Fruit fly (Drosophila melanogaster): ENCODE data around the gene CG9692.
A peak's percentile ranks its signal among the peaks of the same experiment; 100 is the strongest.

Gene CG9692

DNA sequence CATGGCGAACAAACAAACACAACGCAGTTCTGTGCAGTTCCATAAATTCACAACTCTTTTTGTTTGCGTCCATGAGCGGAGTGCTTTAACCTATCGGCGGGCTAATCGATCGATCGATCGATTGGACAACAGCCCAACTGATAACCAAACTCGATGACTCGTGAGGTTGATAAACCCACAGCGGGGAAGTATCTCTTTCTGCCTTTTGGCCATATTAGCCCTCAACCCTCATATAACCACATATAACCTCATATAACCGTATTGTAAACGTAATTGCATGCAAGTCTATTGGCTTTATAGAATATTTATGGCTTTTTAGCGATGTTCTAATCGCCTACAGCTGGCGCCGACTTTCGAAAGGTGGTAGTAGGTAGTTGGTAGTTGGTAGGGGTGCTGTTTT, 22.4 kb upstream of the CG9692 start:
- no peak for TF ChIP-seq noc (tag; optimal IDR thresholded peaks at IDR 0.05)

DNA sequence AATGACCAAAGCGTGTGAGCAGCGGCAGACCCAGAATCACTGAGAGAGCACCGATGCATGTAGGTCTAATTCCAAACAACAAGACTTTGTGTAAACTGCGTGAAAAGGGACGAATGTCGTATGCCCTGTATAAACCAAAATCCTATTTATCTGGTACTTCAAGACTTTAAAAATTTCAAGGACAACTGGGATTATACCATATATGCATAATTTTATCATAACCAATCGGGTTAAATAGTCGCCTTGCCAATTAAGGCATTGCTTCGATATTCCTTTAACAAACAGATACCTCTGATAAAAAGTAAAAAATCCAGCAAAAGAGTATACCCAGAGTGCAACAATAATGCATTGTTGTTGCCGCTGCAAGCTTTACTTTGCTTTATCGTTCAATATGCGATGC, 21.8 kb upstream of the CG9692 start:
- TF ChIP-seq noc (tag; optimal IDR thresholded peaks at IDR 0.05) = no peak

DNA sequence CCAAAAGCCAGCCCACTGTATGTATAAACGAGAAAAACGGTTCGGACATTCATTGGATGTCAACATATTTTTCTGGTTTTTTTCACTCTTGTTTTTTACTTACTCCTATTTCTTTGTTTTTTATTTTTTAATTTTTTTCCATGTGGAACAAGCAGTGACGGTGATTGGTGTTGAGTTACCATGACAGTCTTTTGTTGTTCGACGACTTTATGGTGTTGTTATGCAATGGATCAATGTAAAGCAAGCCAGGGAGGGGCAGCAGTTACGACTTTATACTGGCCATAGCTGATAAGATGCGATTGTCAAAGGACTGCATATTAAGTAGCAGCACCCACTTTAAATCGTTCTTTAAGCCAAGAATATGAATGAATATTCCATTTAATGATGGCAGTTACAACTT, 15.3 kb upstream of the CG9692 start:
- TF ChIP-seq noc (tag; optimal IDR thresholded peaks at IDR 0.05) = no peak

DNA sequence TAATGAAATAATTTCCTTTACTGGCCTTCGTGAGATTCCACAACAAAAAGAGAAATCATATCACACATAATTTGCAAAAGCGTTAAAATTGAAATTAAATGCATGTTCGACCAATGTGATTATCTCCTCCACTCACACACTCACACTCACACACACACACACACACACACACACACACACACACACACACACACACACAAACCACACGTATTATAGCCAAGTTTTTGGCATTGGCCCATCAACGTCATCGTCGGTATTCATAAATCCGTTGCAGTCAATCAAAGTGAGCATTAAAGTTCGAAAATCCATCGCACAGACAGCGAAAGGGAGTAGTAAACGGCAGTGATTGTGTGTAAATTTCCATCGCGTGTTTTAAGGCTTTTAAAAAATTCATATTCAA, 14.7 kb upstream of the CG9692 start:
- no peak for TF ChIP-seq noc (tag; optimal IDR thresholded peaks at IDR 0.05)

DNA sequence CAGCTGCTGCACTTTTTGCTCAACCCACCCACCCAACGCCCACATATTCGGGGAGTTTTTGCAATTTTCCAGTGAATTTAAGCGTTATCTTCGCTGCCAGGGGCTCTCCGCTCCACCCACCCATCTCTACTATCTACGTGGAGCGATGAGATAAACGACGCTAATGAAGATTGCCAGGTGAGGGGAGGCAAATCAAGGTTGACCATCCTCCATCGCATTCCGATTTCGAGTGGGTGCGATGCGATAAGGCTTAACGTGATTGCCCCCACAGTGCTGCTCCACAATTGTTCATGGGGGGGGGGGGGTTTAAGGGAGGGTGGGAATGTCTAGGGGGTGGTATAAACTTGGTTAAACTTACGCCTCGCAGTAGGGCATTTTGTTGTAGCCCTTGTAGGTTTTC, 10.9 kb upstream of the CG9692 start:
- TF ChIP-seq noc (tag; optimal IDR thresholded peaks at IDR 0.05) = peak; percentile 56

DNA sequence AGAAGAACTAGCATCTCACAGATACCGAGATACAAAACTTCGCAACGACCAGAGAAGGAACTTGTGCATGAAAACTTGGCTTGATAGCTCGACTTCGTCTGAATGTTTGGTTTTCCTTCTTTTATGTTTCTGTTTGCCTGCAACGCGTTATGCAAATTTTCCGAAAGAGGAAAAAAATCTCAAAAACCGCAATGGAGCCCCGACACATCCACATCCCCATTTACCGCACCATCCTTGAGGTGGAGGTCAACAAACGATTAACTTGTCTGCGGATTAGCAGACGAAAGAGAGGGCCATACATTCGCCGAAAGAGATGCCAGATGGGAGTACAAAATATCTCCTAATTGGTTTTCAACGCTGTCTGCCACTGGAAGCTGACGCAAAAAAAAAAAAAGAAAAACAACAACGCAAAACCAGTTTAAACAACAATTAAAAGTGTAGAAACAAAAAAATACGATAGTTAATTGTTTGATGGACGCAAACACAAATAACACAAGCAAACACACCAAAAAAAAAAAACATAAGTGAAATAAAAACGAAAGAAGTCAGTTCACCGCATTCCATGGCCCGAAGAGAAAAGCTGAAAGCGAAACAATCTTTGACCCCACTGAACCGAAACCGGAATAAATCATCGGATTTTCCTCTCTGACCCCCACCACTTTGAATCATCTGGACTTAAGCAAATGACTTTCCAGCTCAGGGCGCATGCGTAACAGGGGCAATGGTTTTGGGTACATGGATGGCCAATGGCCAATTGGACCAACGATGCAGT, 9.5 kb upstream of the CG9692 start:
- TF ChIP-seq noc (tag; optimal IDR thresholded peaks at IDR 0.05) = peak; percentile 10

DNA sequence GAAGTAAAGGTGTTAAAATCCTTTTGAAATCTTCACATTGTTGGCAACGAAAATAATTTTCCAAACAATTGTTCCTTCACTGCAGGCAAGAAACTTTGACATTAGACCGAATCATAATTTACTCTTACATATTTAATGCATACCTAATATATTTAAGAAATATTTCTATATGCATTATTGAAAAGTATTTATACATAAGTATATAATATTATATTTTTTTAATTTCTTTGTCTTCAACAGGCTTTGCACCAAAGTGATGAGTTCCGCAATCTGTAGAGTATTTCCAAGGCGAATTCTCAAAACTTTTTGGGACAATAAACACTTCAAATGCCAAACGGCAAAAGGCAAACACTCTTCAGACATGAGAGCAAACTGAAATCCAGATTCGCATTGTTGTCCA, 7.7 kb upstream of the CG9692 start:
- TF ChIP-seq noc (tag; optimal IDR thresholded peaks at IDR 0.05) = peak; percentile 51

DNA sequence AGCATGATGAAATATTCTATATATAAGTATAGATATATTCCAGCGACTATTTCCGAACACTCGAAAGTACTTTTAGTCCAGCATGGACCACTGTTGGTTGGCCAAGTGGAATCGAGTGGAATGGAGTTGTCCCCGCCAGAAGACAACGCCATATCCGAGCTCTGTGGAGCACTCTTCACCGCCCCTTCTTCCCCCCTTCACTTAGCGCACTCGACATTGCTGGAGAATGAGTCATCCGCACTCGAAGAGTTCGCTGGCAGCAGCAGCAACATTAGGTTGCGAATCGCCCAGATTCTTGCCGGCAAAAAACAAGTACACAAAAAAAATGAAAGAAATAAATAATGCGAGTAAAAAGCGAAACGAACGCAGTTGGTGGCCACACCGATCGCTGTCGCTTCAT, 6.7 kb upstream of the CG9692 start:
- TF ChIP-seq noc (tag; optimal IDR thresholded peaks at IDR 0.05) = no peak

DNA sequence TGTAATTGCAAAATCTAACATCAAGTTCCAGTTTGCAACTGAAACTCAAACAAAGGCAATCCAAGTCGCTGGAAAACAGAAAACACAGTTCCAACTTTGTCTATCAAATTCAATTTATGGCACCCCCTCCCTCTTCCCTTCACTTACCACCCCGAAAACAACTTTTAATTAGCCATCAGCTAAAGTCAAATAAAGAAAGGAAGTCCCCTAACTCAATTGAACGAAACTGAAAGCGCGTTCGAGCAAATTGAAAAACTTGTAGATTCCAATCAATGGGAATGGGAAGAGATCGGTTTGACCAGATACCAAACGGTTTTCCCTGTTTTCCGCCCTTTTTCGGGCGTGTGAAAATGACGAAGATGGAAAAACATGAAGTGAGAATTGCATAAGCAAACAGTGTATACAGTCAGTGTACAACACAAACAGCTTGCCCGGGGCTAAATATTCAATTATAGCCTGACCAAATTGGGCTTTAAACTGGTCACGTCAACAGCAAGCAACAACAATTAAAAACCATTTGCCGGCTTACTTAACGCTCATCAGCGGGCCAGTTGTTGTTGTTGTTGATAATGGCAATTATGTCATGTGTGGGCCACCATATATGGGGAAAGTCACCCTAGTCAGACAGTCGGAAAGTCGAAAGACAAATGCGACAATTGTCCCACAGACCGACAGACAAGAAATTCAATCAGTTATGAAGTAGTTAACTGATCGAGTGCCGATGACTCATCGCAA, 5.3 kb upstream of the CG9692 start:
- no peak for TF ChIP-seq noc (tag; optimal IDR thresholded peaks at IDR 0.05)

DNA sequence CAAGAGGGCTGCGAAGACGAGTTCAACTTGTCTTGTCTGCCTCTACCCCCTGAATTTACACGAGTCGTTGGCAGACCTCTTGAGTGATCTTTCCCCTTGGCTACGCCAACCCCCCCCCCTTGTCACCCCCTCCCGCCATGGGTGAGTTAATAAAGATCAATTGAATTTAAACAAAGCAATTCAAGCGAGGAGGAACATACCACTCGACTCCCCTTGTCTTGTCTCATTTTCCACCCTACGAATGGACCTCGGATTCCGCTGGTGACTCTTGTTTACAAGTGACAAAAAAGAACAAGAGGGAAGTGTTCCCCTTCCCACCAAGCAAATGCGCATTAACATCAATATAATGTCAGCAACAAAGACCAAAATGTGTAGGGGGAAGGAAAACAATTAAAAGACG, 1.9 kb upstream of the CG9692 start:
- TF ChIP-seq noc (tag; optimal IDR thresholded peaks at IDR 0.05) = no peak

DNA sequence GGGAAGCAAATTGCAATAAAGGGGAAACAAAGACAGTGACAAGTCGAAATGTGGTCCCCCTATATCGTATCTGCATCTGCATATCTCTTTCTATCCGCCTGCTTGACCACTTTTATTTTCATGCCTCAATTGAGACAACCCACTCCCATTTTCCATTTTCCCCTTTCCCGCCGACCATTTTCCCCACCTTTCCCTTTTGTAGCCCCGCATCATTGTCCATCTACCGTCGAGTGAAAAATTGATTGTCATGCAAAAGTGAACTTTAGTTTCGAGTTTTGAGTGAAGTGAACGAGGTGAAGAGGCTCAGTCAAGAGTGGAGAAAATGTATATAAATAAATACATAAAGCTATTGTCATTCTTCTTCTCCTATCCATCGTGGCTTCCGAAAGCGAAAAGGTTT, 522 bp upstream of the CG9692 start:
- no peak for TF ChIP-seq noc (tag; optimal IDR thresholded peaks at IDR 0.05)

DNA sequence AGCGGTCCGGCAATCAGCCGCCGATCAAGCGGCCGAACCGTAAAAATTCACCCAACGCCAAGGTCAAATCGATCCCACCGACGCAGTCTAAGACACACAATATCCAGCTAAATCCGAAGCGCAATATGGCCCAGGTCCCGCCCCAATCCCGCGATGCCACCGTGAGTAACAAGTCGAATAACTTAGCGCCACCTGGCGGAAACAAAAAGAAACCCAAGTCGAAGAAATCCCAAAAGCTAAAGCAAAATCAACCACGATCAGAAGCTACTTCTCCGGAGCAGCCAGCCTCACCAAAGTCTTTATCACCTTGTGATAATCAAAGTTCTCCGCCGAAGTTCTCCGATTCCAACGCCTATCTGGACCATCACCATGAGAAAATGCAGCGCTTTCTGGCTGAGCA, 857 bp downstream of the CG9692 start:
- TF ChIP-seq noc (tag; optimal IDR thresholded peaks at IDR 0.05) = no peak

DNA sequence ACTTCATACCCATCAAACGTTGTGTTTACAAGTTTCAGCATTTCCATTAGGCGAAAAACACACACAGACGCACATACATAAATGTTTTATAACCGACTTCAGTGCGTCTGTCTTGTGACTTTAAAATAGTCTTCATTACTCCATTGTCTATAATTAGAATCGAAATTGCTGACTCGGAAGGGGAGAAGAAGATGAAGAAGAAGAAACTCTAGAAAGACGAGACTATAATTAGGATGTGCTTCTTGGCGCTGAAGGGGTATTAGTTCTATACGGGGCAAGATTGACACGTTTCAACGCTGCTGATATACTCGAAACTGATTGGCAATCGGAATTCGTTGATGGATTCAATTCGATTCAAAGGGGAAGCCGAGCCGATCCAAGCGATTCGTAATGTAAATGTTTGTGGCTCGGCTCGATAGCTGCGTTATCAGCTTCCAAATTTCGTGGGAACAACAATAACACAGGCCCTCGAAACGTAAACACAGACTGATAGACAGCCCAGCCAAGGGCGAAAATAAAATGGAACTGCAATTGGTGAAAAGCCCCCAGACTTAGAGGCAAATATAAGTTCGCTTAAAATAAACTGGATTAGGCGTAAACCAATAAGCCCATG, 4.1 kb downstream of the CG9692 start:
- no peak for TF ChIP-seq noc (tag; optimal IDR thresholded peaks at IDR 0.05)

DNA sequence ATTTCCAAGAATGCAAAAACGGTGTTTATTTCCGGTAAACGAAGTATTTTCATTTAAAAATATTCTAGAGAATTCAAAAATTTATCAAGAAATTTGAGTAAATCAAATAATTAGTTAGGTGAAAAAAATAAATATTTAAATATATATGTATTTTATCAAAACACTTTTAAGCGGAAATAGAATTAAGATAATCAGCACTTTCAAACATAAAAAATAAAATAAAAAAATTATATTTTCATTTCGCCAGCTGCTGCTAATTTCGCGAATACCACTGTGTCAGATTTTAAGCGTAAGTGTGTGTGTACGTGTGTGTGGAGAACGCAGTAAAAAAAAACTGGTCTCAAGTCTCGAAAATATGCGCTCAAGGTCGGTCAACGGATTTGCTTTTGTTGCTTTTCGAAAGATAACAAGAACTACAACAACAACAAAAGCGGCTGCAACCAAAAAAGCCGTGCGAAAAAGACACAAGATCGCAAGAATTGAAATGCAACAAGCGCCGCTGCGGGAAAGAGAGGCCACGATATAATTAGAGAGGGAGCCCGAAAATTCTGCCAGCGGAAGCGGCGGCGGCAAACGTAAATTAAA, 5.0 kb downstream of the CG9692 start:
- no peak for TF ChIP-seq noc (tag; optimal IDR thresholded peaks at IDR 0.05)

DNA sequence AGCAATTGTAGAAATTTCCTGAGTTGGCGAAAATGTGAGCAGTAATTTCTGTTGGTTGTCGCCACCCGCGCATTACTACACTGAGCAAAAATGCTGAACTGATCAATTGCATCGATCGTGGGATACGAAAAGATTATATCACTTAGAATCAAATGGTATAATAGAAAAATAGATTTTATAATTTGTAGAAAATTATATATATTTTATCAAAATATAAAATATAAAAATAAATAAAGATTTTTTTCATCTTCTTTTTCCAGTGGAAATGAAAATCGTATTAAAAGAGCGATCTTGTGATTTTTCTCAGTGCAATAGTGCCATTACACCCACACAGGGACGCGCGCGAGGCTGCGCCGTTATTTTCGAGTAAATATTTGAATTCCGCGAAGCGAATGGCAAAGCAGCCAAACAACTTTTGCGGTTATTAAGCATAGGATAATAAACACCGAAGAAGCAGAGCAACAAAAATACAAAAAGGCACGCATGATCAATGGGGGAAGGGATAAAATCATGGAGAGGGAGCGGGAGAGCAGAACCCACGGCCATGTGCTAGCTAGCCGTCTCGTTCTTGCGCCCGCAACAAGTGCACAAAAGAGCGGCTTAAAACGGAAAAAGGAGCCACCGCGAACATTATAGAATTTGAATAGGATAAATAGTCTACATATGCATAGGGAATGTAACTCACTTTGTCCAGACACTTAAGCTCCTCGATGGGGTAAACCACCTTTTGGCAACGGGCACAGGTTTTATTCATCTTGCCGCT, 5.7 kb downstream of the CG9692 start:
- TF ChIP-seq noc (tag; optimal IDR thresholded peaks at IDR 0.05) = peak; percentile 8
